Worm (Caenorhabditis elegans) whole organism, L1 larva: ENCODE data around the gene F32A11.1.
A peak's percentile ranks its signal among the peaks of the same experiment; 100 is the strongest.

Experiments
- C16A3.4 ChIP-seq: fragments of 150-350 bp; optimal IDR thresholded peaks from 2 replicates; lab custom pipeline; 2014; ENCODE audit warnings: missing biosample characterization, missing genetic modification characterization
- ama-1 ChIP-seq: fragments of 150-350 bp; optimal IDR thresholded peaks from 2 replicates; lab custom pipeline; 2014
- irx-1 ChIP-seq: sonication (generic microtip); optimal IDR thresholded peaks from 2 replicates; lab custom pipeline; 2016; ENCODE audit warnings: missing genetic modification characterization, missing compliant biosample characterization
- nhr-12 ChIP-seq: sonication (generic microtip); optimal IDR thresholded peaks from 2 replicates; lab custom pipeline; 2017; ENCODE audit warnings: missing biosample characterization, missing genetic modification characterization
- nhr-47 ChIP-seq: sonication (generic microtip); optimal IDR thresholded peaks from 2 replicates; lab custom pipeline; 2016; ENCODE audit warnings: mild to moderate bottlenecking, missing genetic modification characterization, moderate library complexity, missing compliant biosample characterization
- nhr-85 ChIP-seq: sonication (generic microtip); peaks from one replicate; lab custom pipeline; 2016; ENCODE audit warnings: missing genetic modification characterization, inconsistent platforms, missing compliant biosample characterization
- snpc-4 ChIP-seq: fragments of 150-350 bp; optimal IDR thresholded peaks from 2 replicates; lab custom pipeline; 2014; ENCODE audit warnings: missing biosample characterization, missing genetic modification characterization
- unc-62 ChIP-seq: fragments of 150-350 bp; optimal IDR thresholded peaks from 2 replicates; lab custom pipeline; 2014; ENCODE audit warnings: missing biosample characterization, missing genetic modification reagents, missing genetic modification characterization
- unc-86 ChIP-seq: sonication (generic microtip); optimal IDR thresholded peaks from 2 replicates; lab custom pipeline; 2016; ENCODE audit warnings: missing genetic modification characterization, missing compliant biosample characterization
- ztf-11 ChIP-seq, 2 experiments: sonication (generic microtip); optimal IDR thresholded peaks; 2 replicates each; lab custom pipeline; 2016 to 2017; ENCODE audit warnings: missing genetic modification characterization in 2 of 2, missing biosample characterization in 1 of 2, missing compliant biosample characterization in 1 of 2
- ztf-4 ChIP-seq: fragments of 150-350 bp; optimal IDR thresholded peaks from 2 replicates; lab custom pipeline; 2014; ENCODE audit warnings: missing biosample characterization, missing genetic modification characterization

ce11 chrII:13117135-13117534 lies 40.0 kb upstream of the F32A11.1 start, which contains the start of gene gfm-1:
- TF ChIP-seq ztf-4 (tag; lab: Kevin White, UChicago) (no peak), unc-62 (no peak), C16A3.4 (peak; percentile 23), irx-1 (tag; lab: Kevin White, UChicago) (peak; percentile 94), unc-86 (tag; lab: Kevin White, UChicago) (peak; percentile 52), nhr-47 (tag; lab: Kevin White, UChicago) (peak; percentile 91), nhr-85 (tag; lab: Kevin White, UChicago) (peak; percentile 92), ama-1 (lab: Kevin White, UChicago) (no peak), snpc-4 (tag; lab: Kevin White, UChicago) (peak; percentile 49), nhr-12 (no peak), ztf-11 (tag; optimal IDR thresholded peaks at IDR 0.05; lab: Kevin White, UChicago) (peak in 1 of 2 experiments; percentile 91)
